Worm (Caenorhabditis elegans) whole organism, L1 larva: ENCODE data around the gene F32D8.12.

Experiments
- C04F5.9 ChIP-seq: sonication (generic microtip); optimal IDR thresholded peaks from 2 replicates; lab custom pipeline; 2016; ENCODE audit warnings: missing genetic modification characterization, missing compliant biosample characterization
- C34B4.2 ChIP-seq: sonication (generic microtip); optimal IDR thresholded peaks from 2 replicates; lab custom pipeline; 2017; ENCODE audit warnings: mild to moderate bottlenecking, missing genetic modification characterization, missing compliant biosample characterization
- F16B12.6 ChIP-seq: fragments of 150-350 bp; optimal IDR thresholded peaks from 2 replicates; lab custom pipeline; 2014; ENCODE audit warnings: missing biosample characterization, missing genetic modification characterization
- Y116A8C.19 ChIP-seq: sonication (generic microtip); optimal IDR thresholded peaks from 2 replicates; lab custom pipeline; 2016; ENCODE audit warnings: missing compliant biosample characterization, missing genetic modification characterization, borderline replicate concordance
- ama-1 ChIP-seq: fragments of 150-350 bp; optimal IDR thresholded peaks from 2 replicates; lab custom pipeline; 2014
- ceh-63 ChIP-seq: fragments of 200-800 bp; sonication (Bioruptor generic); optimal IDR thresholded peaks from 2 replicates; lab custom pipeline; 2018; ENCODE audit warnings: mild to moderate bottlenecking, missing genetic modification characterization, missing compliant biosample characterization
- ceh-8 ChIP-seq: fragments of 200-800 bp; sonication (Bioruptor generic); optimal IDR thresholded peaks from 2 replicates; lab custom pipeline; 2018; ENCODE audit warnings: mild to moderate bottlenecking, missing genetic modification characterization, moderate library complexity, missing compliant biosample characterization
- dpl-1 ChIP-seq, 3 experiments: fragments of 150-350 bp in 2 of 3; sonication (generic microtip) in 1 of 3; optimal IDR thresholded peaks; 2 replicates each; lab custom pipeline; 2014 to 2017; ENCODE audit warnings: missing biosample characterization in 3 of 3, missing genetic modification characterization in 3 of 3, missing genetic modification reagents in 3 of 3
- efl-1 ChIP-seq, 4 experiments: fragments of 150-350 bp; optimal IDR thresholded peaks in 3 of 4; peaks in 1 of 4; 1 replicate in 1 of 4; 2 replicates in 3 of 4; lab custom pipeline; 2014; ENCODE audit warnings: missing biosample characterization in 2 of 4, missing genetic modification characterization in 2 of 4, missing genetic modification reagents in 2 of 4
- efl-3 ChIP-seq: fragments of 200-800 bp; sonication (Bioruptor generic); optimal IDR thresholded peaks from 2 replicates; lab custom pipeline; 2018; ENCODE audit warnings: mild to moderate bottlenecking, missing genetic modification characterization, missing compliant biosample characterization
- egl-13 ChIP-seq: sonication (generic microtip); optimal IDR thresholded peaks from 2 replicates; lab custom pipeline; 2016; ENCODE audit warnings: missing genotype, missing genetic modification reagents, missing genetic modification characterization, missing compliant biosample characterization
- egl-27 ChIP-seq, 2 experiments: fragments of 150-350 bp in 1 of 2; sonication (generic microtip); optimal IDR thresholded peaks; 3 replicates each; lab custom pipeline; 2017 to 2018; ENCODE audit warnings: missing biosample characterization in 2 of 2, missing genetic modification characterization in 2 of 2, missing genetic modification reagents in 2 of 2
- elt-2 ChIP-seq: sonication (generic microtip); optimal IDR thresholded peaks from 2 replicates; lab custom pipeline; 2016; ENCODE audit warnings: missing genetic modification characterization, mild to moderate bottlenecking, inconsistent platforms, missing compliant biosample characterization, missing genetic modification reagents
- elt-3 ChIP-seq, 6 experiments: fragments of 150-350 bp in 1 of 6; sonication (generic microtip); optimal IDR thresholded peaks; 2 replicates each; lab custom pipeline; 2017 to 2018; ENCODE audit warnings: missing biosample characterization in 6 of 6, missing genetic modification characterization in 6 of 6, inconsistent platforms in 1 of 6
- ets-5 ChIP-seq: fragments of 200-800 bp; sonication (Bioruptor generic); IDR thresholded peaks from 2 replicates; pipeline ENCODE4 v1.3.6; 2022; ENCODE audit warnings: missing genetic modification characterization, missing compliant biosample characterization
- fos-1 ChIP-seq: fragments of 150-350 bp; optimal IDR thresholded peaks from 2 replicates; lab custom pipeline; 2014; ENCODE audit warnings: missing biosample characterization, missing genetic modification characterization
- grh-1 ChIP-seq: fragments of 200-800 bp; sonication (Bioruptor generic); IDR thresholded peaks from 2 replicates; pipeline ENCODE4 v1.3.6; 2022; ENCODE audit warnings: missing genetic modification reagents, missing genetic modification characterization, missing compliant biosample characterization
- hlh-17 ChIP-seq: fragments of 200-800 bp; sonication (Bioruptor generic); optimal IDR thresholded peaks from 2 replicates; lab custom pipeline; 2018; ENCODE audit warnings: missing genetic modification characterization, mild to moderate bottlenecking, missing compliant biosample characterization, moderate library complexity, borderline replicate concordance
- hlh-4 ChIP-seq: sonication (generic microtip); optimal IDR thresholded peaks from 2 replicates; lab custom pipeline; 2016; ENCODE audit warnings: mild to moderate bottlenecking, missing genetic modification characterization, missing compliant biosample characterization
- isw-1 ChIP-seq: fragments of 200-800 bp; sonication (Bioruptor generic); IDR thresholded peaks from 2 replicates; pipeline ENCODE4 v1.3.6; 2022; ENCODE audit warnings: missing genetic modification characterization, missing compliant biosample characterization
- jun-1 ChIP-seq: fragments of 150-350 bp; optimal IDR thresholded peaks from 2 replicates; lab custom pipeline; 2014; ENCODE audit warnings: missing biosample characterization, missing genetic modification reagents, missing genetic modification characterization
- lin-13 ChIP-seq: fragments of 150-350 bp; optimal IDR thresholded peaks from 2 replicates; lab custom pipeline; 2014; ENCODE audit warnings: missing biosample characterization, missing genetic modification reagents, missing genetic modification characterization
- lin-14 ChIP-seq: fragments of 200-800 bp; sonication (Bioruptor generic); optimal IDR thresholded peaks from 2 replicates; lab custom pipeline; 2018; ENCODE audit warnings: mild to moderate bottlenecking, missing genetic modification characterization, moderate library complexity, missing compliant biosample characterization
- lin-35 ChIP-seq, 2 experiments: fragments of 150-350 bp; optimal IDR thresholded peaks; 2 replicates each; lab custom pipeline; 2014; ENCODE audit warnings: missing biosample characterization in 2 of 2, missing genetic modification characterization in 2 of 2, missing genetic modification reagents in 2 of 2
- lin-39 ChIP-seq: fragments of 150-350 bp; optimal IDR thresholded peaks from 2 replicates; lab custom pipeline; 2014; ENCODE audit warnings: missing biosample characterization, missing genetic modification reagents, missing genetic modification characterization
- lsy-2 ChIP-seq, 2 experiments: fragments of 150-350 bp; optimal IDR thresholded peaks; 2 replicates each; lab custom pipeline; 2014; ENCODE audit warnings: missing biosample characterization in 2 of 2, missing genetic modification characterization in 2 of 2
- mab-9 ChIP-seq: fragments of 200-800 bp; sonication (Bioruptor generic); IDR thresholded peaks from 2 replicates; pipeline ENCODE4 v1.3.6; 2022; ENCODE audit warnings: missing genetic modification reagents, missing genetic modification characterization, missing compliant biosample characterization
- mdl-1 ChIP-seq, 2 experiments: fragments of 150-350 bp; optimal IDR thresholded peaks; 2 replicates each; lab custom pipeline; 2014 to 2017; ENCODE audit warnings: missing biosample characterization in 2 of 2, missing genetic modification characterization in 2 of 2, inconsistent platforms in 1 of 2
- nhr-12 ChIP-seq: sonication (generic microtip); optimal IDR thresholded peaks from 2 replicates; lab custom pipeline; 2017; ENCODE audit warnings: missing biosample characterization, missing genetic modification characterization
- nhr-19 ChIP-seq: fragments of 200-800 bp; sonication (Bioruptor generic); conservative IDR thresholded peaks from 2 replicates; pipeline ENCODE4 v1.3.6; 2022; ENCODE audit warnings: missing genetic modification characterization, missing compliant biosample characterization
- nhr-20 ChIP-seq: sonication (generic microtip); optimal IDR thresholded peaks from 2 replicates; lab custom pipeline; 2016; ENCODE audit warnings: mild to moderate bottlenecking, missing genetic modification characterization, missing compliant biosample characterization
- nhr-28 ChIP-seq: fragments of 150-350 bp; optimal IDR thresholded peaks from 2 replicates; lab custom pipeline; 2014; ENCODE audit warnings: missing biosample characterization, missing genetic modification characterization
- nhr-71 ChIP-seq: sonication (generic microtip); optimal IDR thresholded peaks from 2 replicates; lab custom pipeline; 2016; ENCODE audit warnings: mild to moderate bottlenecking, missing genetic modification characterization, moderate library complexity, missing compliant biosample characterization
- nhr-76 ChIP-seq: sonication (generic microtip); optimal IDR thresholded peaks from 2 replicates; lab custom pipeline; 2017; ENCODE audit warnings: missing biosample characterization, missing genetic modification characterization
- nhr-77 ChIP-seq: fragments of 150-350 bp; optimal IDR thresholded peaks from 2 replicates; lab custom pipeline; 2014; ENCODE audit warnings: missing biosample characterization, missing genetic modification characterization
- nhr-84 ChIP-seq: sonication (generic microtip); optimal IDR thresholded peaks from 2 replicates; lab custom pipeline; 2017; ENCODE audit warnings: missing biosample characterization, missing genetic modification characterization
- nhr-90 ChIP-seq: sonication (generic microtip); optimal IDR thresholded peaks from 2 replicates; lab custom pipeline; 2016; ENCODE audit warnings: mild to moderate bottlenecking, missing genetic modification characterization, missing compliant biosample characterization; ENCODE audit not compliant: poor library complexity
- pag-3 ChIP-seq: sonication (generic microtip); optimal IDR thresholded peaks from 2 replicates; lab custom pipeline; 2017; ENCODE audit warnings: missing genetic modification characterization, mild to moderate bottlenecking, missing compliant biosample characterization, antibody characterized with exemption, borderline replicate concordance; ENCODE audit not compliant: insufficient read depth
- pax-3 ChIP-seq: fragments of 200-800 bp; sonication (Bioruptor generic); optimal IDR thresholded peaks from 2 replicates; lab custom pipeline; 2018; ENCODE audit warnings: mild to moderate bottlenecking, missing genetic modification characterization, moderate library complexity, missing compliant biosample characterization
- skn-1 ChIP-seq: fragments of 150-350 bp; optimal IDR thresholded peaks from 2 replicates; lab custom pipeline; 2014; ENCODE audit warnings: missing biosample characterization, missing genetic modification characterization
- sup-37 ChIP-seq: fragments of 200-800 bp; sonication (Bioruptor generic); optimal IDR thresholded peaks from 2 replicates; lab custom pipeline; 2018; ENCODE audit warnings: mild to moderate bottlenecking, missing genetic modification characterization, missing compliant biosample characterization
- tlp-1 ChIP-seq: fragments of 150-350 bp; optimal IDR thresholded peaks from 2 replicates; lab custom pipeline; 2014; ENCODE audit warnings: missing biosample characterization, missing genetic modification characterization
- unc-130 ChIP-seq: fragments of 150-350 bp; optimal IDR thresholded peaks from 2 replicates; lab custom pipeline; 2017; ENCODE audit warnings: missing biosample characterization, missing genetic modification characterization, inconsistent platforms
- unc-62 ChIP-seq: fragments of 150-350 bp; optimal IDR thresholded peaks from 2 replicates; lab custom pipeline; 2014; ENCODE audit warnings: missing biosample characterization, missing genetic modification reagents, missing genetic modification characterization
- zag-1 ChIP-seq: fragments of 150-350 bp; optimal IDR thresholded peaks from 2 replicates; lab custom pipeline; 2014; ENCODE audit warnings: missing biosample characterization, missing genetic modification characterization
- ztf-4 ChIP-seq: fragments of 150-350 bp; optimal IDR thresholded peaks from 2 replicates; lab custom pipeline; 2014; ENCODE audit warnings: missing biosample characterization, missing genetic modification characterization

The F32D8.12 gene

ce11 chrV:10897172-10897571, 6.3 kb upstream of the F32D8.12 start (continued):
- TF ChIP-seq pag-3 (tag; lab: Kevin White, UChicago) (no peak), Y116A8C.19 (tag; lab: Kevin White, UChicago) (peak; percentile 59), zag-1 (tag; lab: Kevin White, UChicago) (peak; percentile 94), hlh-17 (peak; percentile 37), unc-62 (GFP tag; lab: Kevin White, UChicago) (peak; percentile 54), egl-27 (tag; optimal IDR thresholded peaks at IDR 0.05; lab: Kevin White, UChicago) (peak; percentile 83 to 87), grh-1 (peak; percentile 99), tlp-1 (no peak), nhr-19 (peak; percentile 99)
- TF ChIP-seq, all 84 proteins: peak for 77

- no peak for TF ChIP-seq tlp-1
- no peak for TF ChIP-seq isw-1 (GFP tag; lab: Robert Waterston, UW)
- TF ChIP-seq nhr-77 (tag; lab: Kevin White, UChicago) = no peak
- TF ChIP-seq skn-1 = no peak
- no peak for TF ChIP-seq mdl-1 (tag; optimal IDR thresholded peaks at IDR 0.05; lab: Kevin White, UChicago)
- TF ChIP-seq efl-3 (GFP tag; lab: Kevin White, UChicago) = no peak
- no peak for TF ChIP-seq jun-1
- no peak for TF ChIP-seq nhr-20 (tag; lab: Kevin White, UChicago)
- no peak for TF ChIP-seq sup-37 (GFP tag; lab: Kevin White, UChicago)
- no peak for TF ChIP-seq unc-130 (tag; lab: Kevin White, UChicago)
- no peak for TF ChIP-seq ztf-4 (tag; lab: Kevin White, UChicago)
- no peak for TF ChIP-seq nhr-76 (tag; lab: Kevin White, UChicago)
- TF ChIP-seq lin-35 (GFP tag; optimal IDR thresholded peaks at IDR 0.05; lab: Kevin White, UChicago) = no peak
- TF ChIP-seq nhr-90 = no peak
Measured at ce11 chrV:10897106-10897171, 6.1 kb upstream of the F32D8.12 start, which contains the start of gene sec-61.G. sec-61.G (minus strand) TSS chrV:10897143.

ce11 chrV:10896706-10897105, 5.9 kb upstream of the F32D8.12 start:
- no peak for TF ChIP-seq unc-62 (GFP tag; lab: Kevin White, UChicago)
- TF ChIP-seq zag-1 (tag; lab: Kevin White, UChicago) = no peak
- no peak for TF ChIP-seq pax-3 (tag; lab: Kevin White, UChicago)
- no peak for TF ChIP-seq efl-1 (optimal IDR thresholded peaks at IDR 0.05; lab: Kevin White, UChicago)
- peak in 1 of 2 experiments; percentile 90 for TF ChIP-seq efl-1 (GFP tag; optimal IDR thresholded peaks at IDR 0.05 in 1 of 2; lab: Kevin White, UChicago)

ce11 chrV:10896295-10896694, 5.5 kb upstream of the F32D8.12 start, which contains the start of gene F32D8.13:
F32D8.13 (minus strand) TSS chrV:10896543.
- TF ChIP-seq lsy-2 (tag; optimal IDR thresholded peaks at IDR 0.05; lab: Kevin White, UChicago) (peak; percentile 12 to 20), egl-13 (tag; lab: Kevin White, UChicago) (no peak), nhr-71 (tag; lab: Kevin White, UChicago) (peak; percentile 40), nhr-90 (peak; percentile 33), C34B4.2 (tag; lab: Kevin White, UChicago) (no peak), elt-2 (peak; percentile 14), fos-1 (tag; lab: Kevin White, UChicago) (no peak)

ce11 chrV:10894601-10895000, 3.8 kb upstream of the F32D8.12 start, which contains the start of the genes F32D8.14 and F32D8.5:
F32D8.14 (minus strand) TSS chrV:10894788.
F32D8.5 (plus strand) TSS chrV:10894800.
- peak; percentile 51 for TF ChIP-seq ceh-8 (GFP tag; lab: Kevin White, UChicago)
- no peak for TF ChIP-seq nhr-12 (tag; lab: Kevin White, UChicago)
- TF ChIP-seq F16B12.6 (tag; lab: Kevin White, UChicago) = no peak
- no peak for TF ChIP-seq ets-5 (GFP tag; lab: Robert Waterston, UW)
- TF ChIP-seq efl-1 (optimal IDR thresholded peaks at IDR 0.05; lab: Kevin White, UChicago) = peak; percentile 83 to 87
- TF ChIP-seq efl-1 (GFP tag; optimal IDR thresholded peaks at IDR 0.05 in 1 of 2; lab: Kevin White, UChicago) = peak; percentile 82 to 98
- TF ChIP-seq pax-3 (tag; lab: Kevin White, UChicago) = peak; percentile 79
- TF ChIP-seq nhr-28 (tag; lab: Kevin White, UChicago) = no peak
- TF ChIP-seq nhr-84 (tag; lab: Kevin White, UChicago) = no peak
- TF ChIP-seq isw-1 (GFP tag; lab: Robert Waterston, UW) = peak; percentile 61
- TF ChIP-seq C04F5.9 = peak; percentile 65
- TF ChIP-seq mab-9 (GFP tag; lab: Robert Waterston, UW) = peak; percentile 46; the same call in 1 of the 2 replicates
- no peak for TF ChIP-seq lin-39 (tag; lab: Kevin White, UChicago)
- TF ChIP-seq hlh-4 (tag; lab: Kevin White, UChicago) = peak; percentile 9
- peak; percentile 79 for TF ChIP-seq skn-1
- TF ChIP-seq dpl-1 (GFP tag; optimal IDR thresholded peaks at IDR 0.05; lab: Kevin White, UChicago) = peak; percentile 64 to 83 (median 77)
- no peak for TF ChIP-seq ama-1 (lab: Kevin White, UChicago)
- TF ChIP-seq ceh-63 = no peak
- TF ChIP-seq lin-14 (GFP tag; lab: Kevin White, UChicago) = peak; percentile 93
- peak; percentile 75 for TF ChIP-seq lin-13 (GFP tag; lab: Kevin White, UChicago)
- TF ChIP-seq elt-3 (tag; optimal IDR thresholded peaks at IDR 0.05; lab: Kevin White, UChicago) = peak in 1 of 6 experiments; percentile 77
